Worm (Caenorhabditis elegans) whole organism, L2 larva: Measurements from ENCODE around the gene B0524.2.

ENCODE experiments used
- aly-2 ChIP-seq: fragments of 150-350 bp; optimal IDR thresholded peaks from 2 replicates; lab custom pipeline; 2014; ENCODE audit warnings: missing biosample characterization, missing genetic modification characterization
- ama-1 ChIP-seq: fragments of 150-350 bp; optimal IDR thresholded peaks from 2 replicates; lab custom pipeline; 2018; ENCODE audit warnings: inconsistent platforms
- blmp-1 ChIP-seq: sonication (generic microtip); optimal IDR thresholded peaks from 2 replicates; lab custom pipeline; 2017; ENCODE audit warnings: missing genetic modification characterization, mild to moderate bottlenecking, missing compliant biosample characterization, antibody characterized with exemption, moderate library complexity; ENCODE audit not compliant: insufficient read depth
- ceh-82 ChIP-seq: fragments of 150-350 bp; optimal IDR thresholded peaks from 2 replicates; lab custom pipeline; 2014; ENCODE audit warnings: missing biosample characterization, missing genetic modification characterization
- egl-27 ChIP-seq: sonication (generic microtip); optimal IDR thresholded peaks from 3 replicates; lab custom pipeline; 2017; ENCODE audit warnings: missing biosample characterization, missing genetic modification reagents, missing genetic modification characterization
- fos-1 ChIP-seq: fragments of 150-350 bp; optimal IDR thresholded peaks from 2 replicates; lab custom pipeline; 2014; ENCODE audit warnings: missing biosample characterization, missing genetic modification characterization
- gmeb-1 ChIP-seq: fragments of 150-350 bp; optimal IDR thresholded peaks from 2 replicates; lab custom pipeline; 2014; ENCODE audit warnings: missing biosample characterization, missing genetic modification characterization
- nhr-11 ChIP-seq: fragments of 150-350 bp; optimal IDR thresholded peaks from 2 replicates; lab custom pipeline; 2014; ENCODE audit warnings: missing biosample characterization, missing genetic modification characterization
- nhr-12 ChIP-seq: fragments of 150-350 bp; optimal IDR thresholded peaks from 2 replicates; lab custom pipeline; 2014; ENCODE audit warnings: missing biosample characterization, missing genetic modification characterization
- skn-1 ChIP-seq: sonication (generic microtip); optimal IDR thresholded peaks from 2 replicates; lab custom pipeline; 2017; ENCODE audit warnings: missing biosample characterization, missing genetic modification characterization
- unc-39 ChIP-seq: fragments of 150-350 bp; optimal IDR thresholded peaks from 2 replicates; lab custom pipeline; 2014; ENCODE audit warnings: missing biosample characterization, missing genetic modification characterization

- TF ChIP-seq ceh-82 (peak; percentile 47), gmeb-1 (tag; lab: Kevin White, UChicago) (peak; percentile 84), egl-27 (tag; lab: Kevin White, UChicago) (peak; percentile 99), nhr-11 (tag; lab: Kevin White, UChicago) (no peak), fos-1 (peak; percentile 62), nhr-12 (no peak), unc-39 (tag; lab: Kevin White, UChicago) (no peak), blmp-1 (peak; percentile 96), ama-1 (lab: Kevin White, UChicago) (peak; percentile 49), skn-1 (no peak), aly-2 (tag; lab: Kevin White, UChicago) (no peak)
Measured at ce11 chrIII:1926456-1926855, 32.6 kb downstream of the B0524.2 start.
